Fruit fly (Drosophila melanogaster): Measurements from ENCODE around the gene nis.

nis gene

dm6 chr2L:1632730-1633172 is 45.8 kb upstream of the nis start (continued):
- TF ChIP-seq CG16863 (GFP tag; optimal IDR thresholded peaks at IDR 0.05) (peak; percentile 94), pho (GFP tag; optimal IDR thresholded peaks at IDR 0.05) (peak; percentile 94), CG4282 (GFP tag; optimal IDR thresholded peaks at IDR 0.05) (peak; percentile 79), BtbVII (GFP tag; optimal IDR thresholded peaks at IDR 0.05) (peak; percentile 91), stwl (tag; optimal IDR thresholded peaks at IDR 0.05) (no peak), PHDP (tag; optimal IDR thresholded peaks at IDR 0.05) (peak; percentile 90), scrt (GFP tag; optimal IDR thresholded peaks at IDR 0.05) (peak; percentile 71), CG3163 (GFP tag; optimal IDR thresholded peaks at IDR 0.05) (peak; percentile 83), Xrp1 (GFP tag; IDR thresholded peaks at IDR 0.05) (peak; percentile 92), HLH4C (GFP tag; IDR thresholded peaks at IDR 0.05; ENCODE audit: partially characterized antibody) (no peak), CG4820 (GFP tag; optimal IDR thresholded peaks at IDR 0.05) (peak; percentile 93), Sox102F (GFP tag; optimal IDR thresholded peaks at IDR 0.05) (peak; percentile 87), gcm2 (GFP tag; optimal IDR thresholded peaks at IDR 0.05) (peak; percentile 95), Hmx (GFP tag; optimal IDR thresholded peaks at IDR 0.05) (peak; percentile 78), dati (GFP tag; IDR thresholded peaks at IDR 0.05) (peak; percentile 94; the same call in 1 of the 2 replicates), CG7745 (tag; optimal IDR thresholded peaks at IDR 0.05) (no peak), cas (GFP tag; IDR thresholded peaks at IDR 0.05) (peak; percentile 95), CG8388 (GFP tag; optimal IDR thresholded peaks at IDR 0.05) (peak; percentile 69), sima (GFP tag; optimal IDR thresholded peaks at IDR 0.05) (peak; percentile 90), row (GFP tag; IDR thresholded peaks at IDR 0.05) (peak; percentile 99), CG8359 (GFP tag; optimal IDR thresholded peaks at IDR 0.05; ENCODE audit: borderline replicate concordance) (peak; percentile 4), CG12219 (GFP tag; optimal IDR thresholded peaks at IDR 0.05) (peak; percentile 97), twi (tag; optimal IDR thresholded peaks at IDR 0.05) (peak; percentile 79), CG10979 (tag; optimal IDR thresholded peaks at IDR 0.05) (peak; percentile 62), ttk (GFP tag; IDR thresholded peaks at IDR 0.05) (peak; percentile 97), CG18011 (GFP tag; optimal IDR thresholded peaks at IDR 0.05) (peak; percentile 66), ash1 (GFP tag; optimal IDR thresholded peaks at IDR 0.05) (no peak), CG30431 (GFP tag; optimal IDR thresholded peaks at IDR 0.05) (peak; percentile 82), CG10959 (GFP tag; IDR thresholded peaks at IDR 0.05) (peak; percentile 75), fd64A (GFP tag; optimal IDR thresholded peaks at IDR 0.05) (peak; percentile 9), luna (GFP tag; optimal IDR thresholded peaks at IDR 0.05) (peak; percentile 91), CG10366 (GFP tag; IDR thresholded peaks at IDR 0.05) (peak; percentile 98), phol (tag; optimal IDR thresholded peaks at IDR 0.05) (peak; percentile 68), unc-4 (GFP tag; IDR thresholded peaks at IDR 0.05; ENCODE audit: partially characterized antibody) (no peak), sens (GFP tag) (peak; percentile 99), kay (GFP tag; optimal IDR thresholded peaks at IDR 0.05) (peak; percentile 97), Dfd (GFP tag; optimal IDR thresholded peaks at IDR 0.05) (peak in 1 of 2 experiments; percentile 72), CG12769 (tag; optimal IDR thresholded peaks at IDR 0.05) (peak; percentile 97), B-H1 (GFP tag; IDR thresholded peaks at IDR 0.05) (peak; percentile 98), CG15514 (GFP tag; optimal IDR thresholded peaks at IDR 0.05) (peak; percentile 87), dm (GFP tag; optimal IDR thresholded peaks at IDR 0.05) (peak; percentile 91), zfh1 (GFP tag; IDR thresholded peaks at IDR 0.05) (peak; percentile 92), dimm (GFP tag; IDR thresholded peaks at IDR 0.05) (peak; percentile 96), CG13296 (GFP tag; optimal IDR thresholded peaks at IDR 0.05) (peak; percentile 96), CG7963 (GFP tag; IDR thresholded peaks at IDR 0.05; ENCODE audit: partially characterized antibody) (no peak), nmo (GFP tag; optimal IDR thresholded peaks at IDR 0.05) (peak; percentile 92), ATbp (GFP tag; optimal IDR thresholded peaks at IDR 0.05) (peak; percentile 66), her (GFP tag; optimal IDR thresholded peaks at IDR 0.05) (peak; percentile 94), CG3995 (GFP tag; optimal IDR thresholded peaks at IDR 0.05) (peak; percentile 53), Dref (GFP tag; IDR thresholded peaks at IDR 0.05) (peak; percentile 40), gem (tag; optimal IDR thresholded peaks at IDR 0.05) (peak; percentile 92)
